Fruit fly (Drosophila melanogaster): ENCODE data around the gene CG1578.

Gene CG1578

dm6 chrX:11788187-11788870 lies 28.0 kb downstream of the CG1578 start (continued):
- TF ChIP-seq shn (GFP tag; optimal IDR thresholded peaks at IDR 0.05) = peak; percentile 31
- peak; percentile 61; the same call in 1 of the 3 replicates for TF ChIP-seq CG3726 (GFP tag; IDR thresholded peaks at IDR 0.05)
- peak; percentile 51 for TF ChIP-seq Nf-YB (GFP tag; optimal IDR thresholded peaks at IDR 0.05)
- peak; percentile 57 for TF ChIP-seq CG11247 (GFP tag; IDR thresholded peaks at IDR 0.05)
- TF ChIP-seq CG17328 (GFP tag; IDR thresholded peaks at IDR 0.05) = peak; percentile 76
- TF ChIP-seq Gsc (GFP tag; IDR thresholded peaks at IDR 0.05) = no peak
- peak; percentile 58 for TF ChIP-seq Nf-YA (GFP tag; IDR thresholded peaks at IDR 0.05)
- no peak for TF ChIP-seq bigmax (GFP tag; optimal IDR thresholded peaks at IDR 0.05)
- 0 out of 2 replicates have a peak, but pooled peaks have one; percentile 43 for TF ChIP-seq CG4360 (GFP tag; IDR thresholded peaks at IDR 0.05)
- TF ChIP-seq tap (tag; optimal IDR thresholded peaks at IDR 0.05) = peak; percentile 63
- peak; percentile 62 for TF ChIP-seq CG1233 (GFP tag; optimal IDR thresholded peaks at IDR 0.05)
- TF ChIP-seq fd96Cb (tag; optimal IDR thresholded peaks at IDR 0.05) = peak; percentile 64
- TF ChIP-seq MESR4 (GFP tag; optimal IDR thresholded peaks at IDR 0.05) = no peak
- peak; percentile 61 for TF ChIP-seq danr (GFP tag; IDR thresholded peaks at IDR 0.05)
- peak; percentile 78 for TF ChIP-seq stc (GFP tag; IDR thresholded peaks at IDR 0.05)
- no peak for TF ChIP-seq repo (GFP tag; optimal IDR thresholded peaks at IDR 0.05)
- TF ChIP-seq CG5180 (GFP tag; optimal IDR thresholded peaks at IDR 0.05) = peak; percentile 56
- TF ChIP-seq maf-S (GFP tag; optimal IDR thresholded peaks at IDR 0.05) = peak; percentile 30
- TF ChIP-seq Drgx (GFP tag; IDR thresholded peaks at IDR 0.05) = peak; percentile 85
- peak; percentile 76 for TF ChIP-seq Meics (GFP tag; optimal IDR thresholded peaks at IDR 0.05)
- TF ChIP-seq D (optimal IDR thresholded peaks at IDR 0.05) = no peak
- TF ChIP-seq D (GFP tag; optimal IDR thresholded peaks at IDR 0.05) = peak; percentile 47
- peak; percentile 49; the same call in 1 of the 2 replicates for TF ChIP-seq NFAT (GFP tag; IDR thresholded peaks at IDR 0.05)
- peak; percentile 79 for TF ChIP-seq CG18599 (GFP tag; optimal IDR thresholded peaks at IDR 0.05)
- TF ChIP-seq jing (GFP tag; optimal IDR thresholded peaks at IDR 0.05) = peak; percentile 58
- peak; percentile 10 for TF ChIP-seq NK7.1 (GFP tag; optimal IDR thresholded peaks at IDR 0.05)
- peak; percentile 67 for TF ChIP-seq CG17385 (GFP tag; optimal IDR thresholded peaks at IDR 0.05)
- no peak for TF ChIP-seq slou (GFP tag; optimal IDR thresholded peaks at IDR 0.05)
- peak; percentile 66 for TF ChIP-seq lilli (GFP tag; optimal IDR thresholded peaks at IDR 0.05)
- 0 out of 2 replicates have a peak, but pooled peaks have one; percentile 23 for TF ChIP-seq CG8765 (GFP tag; IDR thresholded peaks at IDR 0.05)
- TF ChIP-seq Oli (tag; optimal IDR thresholded peaks at IDR 0.05) = peak; percentile 83
- TF ChIP-seq hb (GFP tag; IDR thresholded peaks at IDR 0.05; ENCODE audit: partially characterized antibody) = no peak
- TF ChIP-seq kay (GFP tag; optimal IDR thresholded peaks at IDR 0.05) = peak; percentile 42
- TF ChIP-seq cwo (GFP tag; optimal IDR thresholded peaks at IDR 0.05) = peak; percentile 70
- TF ChIP-seq psq (GFP tag; optimal IDR thresholded peaks at IDR 0.05) = no peak
- no peak for TF ChIP-seq Trl (optimal IDR thresholded peaks at IDR 0.05)
- peak; percentile 48 for TF ChIP-seq Trl (GFP tag; optimal IDR thresholded peaks at IDR 0.05)
- no peak for TF ChIP-seq CG12744 (GFP tag; optimal IDR thresholded peaks at IDR 0.05)
- TF ChIP-seq pros (GFP tag; optimal IDR thresholded peaks at IDR 0.05) = no peak
- peak; percentile 22 for TF ChIP-seq twi (tag; optimal IDR thresholded peaks at IDR 0.05)
- peak; percentile 62 for TF ChIP-seq tio (GFP tag; optimal IDR thresholded peaks at IDR 0.05)
- TF ChIP-seq aop (GFP tag; IDR thresholded peaks at IDR 0.05) = no peak
- TF ChIP-seq ftz-f1 (GFP tag; optimal IDR thresholded peaks at IDR 0.05) = no peak
- peak; percentile 21 for TF ChIP-seq CG9817 (tag; optimal IDR thresholded peaks at IDR 0.05)
- peak; percentile 17 for TF ChIP-seq trem (tag; optimal IDR thresholded peaks at IDR 0.05)
- no peak for TF ChIP-seq CG13287 (GFP tag; IDR thresholded peaks at IDR 0.05; ENCODE audit: partially characterized antibody)
- peak; percentile 63; the same call in 1 of the 3 replicates for TF ChIP-seq H15 (GFP tag; IDR thresholded peaks at IDR 0.05)
- peak; percentile 81 for TF ChIP-seq ken (GFP tag; IDR thresholded peaks at IDR 0.05)
- TF ChIP-seq pho (GFP tag; optimal IDR thresholded peaks at IDR 0.05) = peak; percentile 33
- no peak for TF ChIP-seq CG7745 (tag; optimal IDR thresholded peaks at IDR 0.05)

Data from whole organism, embryonic.